Fruit fly (Drosophila melanogaster) whole organism, wandering third instar larva: Measurements from ENCODE around the gene CG11444.

Experiments
- Dfd ChIP-seq: fragments of >200 bp; optimal IDR thresholded peaks from 2 replicates; lab custom pipeline; 2017; ENCODE audit warnings: missing biosample characterization, missing genetic modification characterization
- Dif ChIP-seq: fragments of 200-275, 200-300 bp; sonication (Bioruptor generic); optimal IDR thresholded peaks from 2 replicates; lab custom pipeline; 2018; ENCODE audit warnings: missing biosample characterization, missing genetic modification characterization; ENCODE audit not compliant: partially characterized antibody
- Hr78 ChIP-seq: fragments of >200 bp; optimal IDR thresholded peaks from 2 replicates; lab custom pipeline; 2017; ENCODE audit warnings: missing biosample characterization, missing genetic modification characterization
- Myc ChIP-seq: fragments of >200 bp; optimal IDR thresholded peaks from 2 replicates; lab custom pipeline; 2017
- fru ChIP-seq: fragments of 200-800 bp; sonication (Bioruptor generic); optimal IDR thresholded peaks from 3 replicates; lab custom pipeline; 2016; ENCODE audit warnings: missing biosample characterization, mild to moderate bottlenecking, missing genetic modification characterization
- usp ChIP-seq: fragments of >200 bp; optimal IDR thresholded peaks from 2 replicates; lab custom pipeline; 2017; ENCODE audit warnings: missing biosample characterization, missing genetic modification characterization

dm6 chrX:4529909-4530308 is 24.3 kb downstream of the CG11444 start, which contains the start of gene CG3556:
- TF ChIP-seq fru (GFP tag; lab: Kevin White, UChicago) (no peak), Myc (peak; percentile 44), Dfd (no peak), Hr78 (GFP tag; lab: Kevin White, UChicago) (no peak), usp (GFP tag; lab: Kevin White, UChicago) (no peak), Dif (GFP tag; lab: Kevin White, UChicago) (no peak)
